Worm (Caenorhabditis elegans): ENCODE data around the gene mct-3.

- TF ChIP-seq cog-1 (tag; optimal IDR thresholded peaks at IDR 0.05) (no peak), T22C8.4 (GFP tag; IDR thresholded peaks at IDR 0.05) (no peak), ztf-29 (GFP tag; IDR thresholded peaks at IDR 0.05) (no peak), ref-1 (GFP tag; conservative IDR thresholded peaks at IDR 0.05) (no peak)
Observed at ce11 chrX:13809773-13810172, 42.9 kb upstream of the mct-3 start, which contains the start of gene obr-3.

All from whole organism, midembryonic.